Worm (Caenorhabditis elegans) whole organism, mixed stage, embryonic: ENCODE data around the gene nifk-1.

Experiments used
- M03D4.4 ChIP-seq: sonication (generic microtip); optimal IDR thresholded peaks from 2 replicates; lab custom pipeline; 2017; ENCODE audit warnings: mild to moderate bottlenecking, missing genetic modification characterization, missing compliant biosample characterization
- blmp-1 ChIP-seq: fragments of 150-350 bp; optimal IDR thresholded peaks from 2 replicates; lab custom pipeline; 2014; ENCODE audit warnings: missing biosample characterization, missing genetic modification characterization
- lsy-2 ChIP-seq: fragments of 150-350 bp; optimal IDR thresholded peaks from 2 replicates; lab custom pipeline; 2014; ENCODE audit warnings: missing biosample characterization, missing genetic modification characterization
- nhr-237 ChIP-seq: fragments of 150-350 bp; optimal IDR thresholded peaks from 2 replicates; lab custom pipeline; 2014; ENCODE audit warnings: missing biosample characterization, missing genetic modification characterization
- nhr-76 ChIP-seq: sonication (generic microtip); optimal IDR thresholded peaks from 2 replicates; lab custom pipeline; 2017; ENCODE audit warnings: missing biosample characterization, missing genetic modification characterization
- unc-62 ChIP-seq: fragments of 150-350 bp; optimal IDR thresholded peaks from 2 replicates; lab custom pipeline; 2014; ENCODE audit warnings: missing biosample characterization, missing genetic modification reagents, missing genetic modification characterization
- ztf-11 ChIP-seq: fragments of 150-350 bp; optimal IDR thresholded peaks from 2 replicates; lab custom pipeline; 2014; ENCODE audit warnings: missing biosample characterization, missing genetic modification characterization

ce11 chrIII:4693695-4694094 lies 588 bp upstream of the nifk-1 start, which contains the start of gene T04A8.8:
- no peak for TF ChIP-seq blmp-1
- no peak for TF ChIP-seq nhr-76 (tag; lab: Kevin White, UChicago)
- no peak for TF ChIP-seq unc-62 (GFP tag; lab: Kevin White, UChicago)
- no peak for TF ChIP-seq lsy-2 (tag; lab: Kevin White, UChicago)
- TF ChIP-seq nhr-237 (tag; lab: Kevin White, UChicago): no peak
- no peak for TF ChIP-seq M03D4.4
- TF ChIP-seq ztf-11 (tag; lab: Kevin White, UChicago): no peak
